Worm (Caenorhabditis elegans) whole organism, midembryonic: ENCODE measurements around the gene fbxa-43.

Experiments
- T22C8.4 ChIP-seq: fragments of 200-800 bp; sonication (Bioruptor generic); IDR thresholded peaks from 2 replicates; pipeline ENCODE4 v1.3.6; 2022; ENCODE audit warnings: missing genetic modification characterization, missing compliant biosample characterization
- cog-1 ChIP-seq: sonication (generic microtip); optimal IDR thresholded peaks from 2 replicates; lab custom pipeline; 2016; ENCODE audit warnings: missing genetic modification characterization, missing compliant biosample characterization
- flt-1 ChIP-seq: fragments of 200-800 bp; sonication (Bioruptor generic); IDR thresholded peaks from 2 replicates; pipeline ENCODE4 v1.3.6; 2022; ENCODE audit warnings: missing genetic modification characterization, missing compliant biosample characterization
- klf-2 ChIP-seq: fragments of 200-800 bp; sonication (Bioruptor generic); conservative IDR thresholded peaks from 2 replicates; pipeline ENCODE4 v1.3.6; 2022; ENCODE audit warnings: missing genetic modification reagents, missing genetic modification characterization, missing compliant biosample characterization
- med-1 ChIP-seq: sonication (generic microtip); optimal IDR thresholded peaks from 2 replicates; lab custom pipeline; 2017; ENCODE audit warnings: missing genetic modification characterization, mild to moderate bottlenecking, missing compliant biosample characterization, antibody characterized with exemption, missing genetic modification reagents; ENCODE audit not compliant: insufficient read depth
- ref-1 ChIP-seq: fragments of 200-800 bp; sonication (Bioruptor generic); conservative IDR thresholded peaks from 2 replicates; pipeline ENCODE4 v1.3.6; 2022; ENCODE audit warnings: missing genetic modification reagents, missing genetic modification characterization, missing compliant biosample characterization
- tab-1 ChIP-seq: fragments of 200-800 bp; sonication (Bioruptor generic); IDR thresholded peaks from 2 replicates; pipeline ENCODE4 v1.3.6; 2022; ENCODE audit warnings: missing genetic modification characterization, missing compliant biosample characterization
- ztf-23 ChIP-seq: fragments of 200-800 bp; sonication (Bioruptor generic); IDR thresholded peaks from 2 replicates; pipeline ENCODE4 v1.3.6; 2022; ENCODE audit warnings: missing genetic modification reagents, missing genetic modification characterization, missing compliant biosample characterization
- ztf-29 ChIP-seq: fragments of 200-800 bp; sonication (Bioruptor generic); IDR thresholded peaks from 2 replicates; pipeline ENCODE4 v1.3.6; 2022; ENCODE audit warnings: missing genetic modification reagents, missing genetic modification characterization, missing compliant biosample characterization

The fbxa-43 gene

ce11 chrIII:2258863-2259262 is at the start of gene fbxa-43:
Gene fbxa-43, minus strand, starts transcription at chrIII:2258963.
- TF ChIP-seq ztf-23 (no peak), ztf-29 (GFP tag; lab: Robert Waterston, UW) (no peak), flt-1 (no peak), ref-1 (GFP tag; lab: Robert Waterston, UW) (no peak), med-1 (GFP tag; lab: Kevin White, UChicago) (no peak), klf-2 (GFP tag; lab: Robert Waterston, UW) (no peak), tab-1 (no peak), T22C8.4 (GFP tag; lab: Robert Waterston, UW) (no peak), cog-1 (tag; lab: Kevin White, UChicago) (no peak)

- TF ChIP-seq flt-1 (no peak), med-1 (GFP tag; lab: Kevin White, UChicago) (no peak), cog-1 (tag; lab: Kevin White, UChicago) (no peak), T22C8.4 (GFP tag; lab: Robert Waterston, UW) (no peak), ztf-23 (no peak), tab-1 (no peak), klf-2 (GFP tag; lab: Robert Waterston, UW) (no peak), ref-1 (GFP tag; lab: Robert Waterston, UW) (no peak), ztf-29 (GFP tag; lab: Robert Waterston, UW) (no peak)
Measured at ce11 chrIII:2308026-2308425, 49.3 kb upstream of the fbxa-43 start, which contains the start of the genes fbxa-1 and Y54F10BM.20. Gene fbxa-1, minus strand, starts transcription at chrIII:2308126. Gene Y54F10BM.20, plus strand, starts transcription at chrIII:2308256.

- TF ChIP-seq flt-1 (no peak), tab-1 (no peak), ref-1 (GFP tag; lab: Robert Waterston, UW) (0 out of 2 replicates have a peak, but pooled peaks have one; percentile 13), cog-1 (tag; lab: Kevin White, UChicago) (peak; percentile 5)
Measured at ce11 chrIII:2304867-2305266, 46.1 kb upstream of the fbxa-43 start, which contains the start of gene Y54F10BM.9. Gene Y54F10BM.9, minus strand, starts transcription at chrIII:2304927.

ce11 chrIII:2304149-2304548 is 45.4 kb upstream of the fbxa-43 start:
- no peak for TF ChIP-seq ref-1 (GFP tag; lab: Robert Waterston, UW)
- no peak for TF ChIP-seq ztf-29 (GFP tag; lab: Robert Waterston, UW)
- no peak for TF ChIP-seq ztf-23
- no peak for TF ChIP-seq klf-2 (GFP tag; lab: Robert Waterston, UW)
- TF ChIP-seq tab-1: no peak

ce11 chrIII:2294736-2295135 is 36.0 kb upstream of the fbxa-43 start:
- TF ChIP-seq T22C8.4 (GFP tag; lab: Robert Waterston, UW) (no peak), ref-1 (GFP tag; lab: Robert Waterston, UW) (no peak), tab-1 (no peak), med-1 (GFP tag; lab: Kevin White, UChicago) (no peak), cog-1 (tag; lab: Kevin White, UChicago) (no peak), flt-1 (no peak), ztf-23 (no peak), klf-2 (GFP tag; lab: Robert Waterston, UW) (no peak), ztf-29 (GFP tag; lab: Robert Waterston, UW) (no peak)

ce11 chrIII:2291139-2291538 is 32.4 kb upstream of the fbxa-43 start, which contains the start of gene fbxa-219:
Gene fbxa-219, plus strand, starts transcription at chrIII:2291415.
- TF ChIP-seq klf-2 (GFP tag; lab: Robert Waterston, UW) (no peak), cog-1 (tag; lab: Kevin White, UChicago) (no peak), ref-1 (GFP tag; lab: Robert Waterston, UW) (no peak), ztf-23 (no peak), T22C8.4 (GFP tag; lab: Robert Waterston, UW) (no peak), tab-1 (no peak), ztf-29 (GFP tag; lab: Robert Waterston, UW) (no peak), med-1 (GFP tag; lab: Kevin White, UChicago) (no peak), flt-1 (no peak)

- no peak for TF ChIP-seq ztf-23
- no peak for TF ChIP-seq med-1 (GFP tag; lab: Kevin White, UChicago)
- TF ChIP-seq ztf-29 (GFP tag; lab: Robert Waterston, UW): no peak
- no peak for TF ChIP-seq klf-2 (GFP tag; lab: Robert Waterston, UW)
- no peak for TF ChIP-seq tab-1
- no peak for TF ChIP-seq cog-1 (tag; lab: Kevin White, UChicago)
- TF ChIP-seq ref-1 (GFP tag; lab: Robert Waterston, UW): no peak
- TF ChIP-seq flt-1: no peak
- TF ChIP-seq T22C8.4 (GFP tag; lab: Robert Waterston, UW): no peak
Measured at ce11 chrIII:2288261-2288660, 29.5 kb upstream of the fbxa-43 start.

- TF ChIP-seq T22C8.4 (GFP tag; lab: Robert Waterston, UW): peak; percentile 97
- TF ChIP-seq klf-2 (GFP tag; lab: Robert Waterston, UW): no peak
Measured at ce11 chrIII:2283341-2283847, 24.6 kb upstream of the fbxa-43 start.

- TF ChIP-seq med-1 (GFP tag; lab: Kevin White, UChicago) (no peak), ztf-23 (no peak), cog-1 (tag; lab: Kevin White, UChicago) (no peak), T22C8.4 (GFP tag; lab: Robert Waterston, UW) (peak; percentile 98)
Measured at ce11 chrIII:2281975-2282957, 23.5 kb upstream of the fbxa-43 start, which contains the start of gene Y54F10BM.3. Gene Y54F10BM.3, plus strand, starts transcription at chrIII:2282025.
